Worm (Caenorhabditis elegans) whole organism, young adult: ENCODE data around the gene unc-22.

Experiments used
- B0336.3 ChIP-seq: fragments of 200-800 bp; sonication (Bioruptor generic); IDR thresholded peaks from 2 replicates; pipeline ENCODE4 v1.3.6; 2022; ENCODE audit warnings: missing genetic modification characterization, missing compliant biosample characterization
- F37B4.10 ChIP-seq: fragments of 200-800 bp; sonication (Bioruptor generic); IDR thresholded peaks from 2 replicates; pipeline ENCODE4 v1.3.6; 2022; ENCODE audit warnings: missing genetic modification characterization, missing compliant biosample characterization
- F57C9.4 ChIP-seq: sonication (generic microtip); optimal IDR thresholded peaks from 2 replicates; lab custom pipeline; 2017; ENCODE audit warnings: mild to moderate bottlenecking, missing genetic modification characterization, missing compliant biosample characterization
- ama-1 ChIP-seq, 3 experiments: fragments of 150-350 bp in 1 of 3; sonication (generic microtip) in 2 of 3; optimal IDR thresholded peaks; 2 replicates each; lab custom pipeline; 2014 to 2018; ENCODE audit warnings: missing biosample characterization in 2 of 3, missing genetic modification characterization in 2 of 3, missing genetic modification reagents in 2 of 3
- aptf-2 ChIP-seq: fragments of 200-800 bp; sonication (Bioruptor generic); conservative IDR thresholded peaks from 2 replicates; pipeline ENCODE4 v1.3.6; 2022; ENCODE audit warnings: missing genetic modification reagents, missing genetic modification characterization, missing compliant biosample characterization
- ceh-79 ChIP-seq: sonication (generic microtip); optimal IDR thresholded peaks from 2 replicates; lab custom pipeline; 2017; ENCODE audit warnings: mild to moderate bottlenecking, missing genetic modification characterization, missing compliant biosample characterization
- egrh-3 ChIP-seq: fragments of 200-800 bp; sonication (Bioruptor generic); IDR thresholded peaks from 2 replicates; pipeline ENCODE4 v1.3.6; 2022; ENCODE audit warnings: missing genetic modification reagents, missing genetic modification characterization, missing compliant biosample characterization
- lin-40 ChIP-seq: sonication (generic microtip); optimal IDR thresholded peaks from 2 replicates; lab custom pipeline; 2016; ENCODE audit warnings: missing genetic modification characterization, mild to moderate bottlenecking, missing compliant biosample characterization, missing genotype, missing genetic modification reagents
- nfya-2 ChIP-seq: fragments of 200-800 bp; sonication (Bioruptor generic); IDR thresholded peaks from 2 replicates; pipeline ENCODE4 v1.3.6; 2022; ENCODE audit warnings: missing genetic modification reagents, missing genetic modification characterization, missing compliant biosample characterization
- unc-130 ChIP-seq: sonication (generic microtip); optimal IDR thresholded peaks from 2 replicates; lab custom pipeline; 2016; ENCODE audit warnings: missing genetic modification reagents, missing genetic modification characterization, missing compliant biosample characterization

ce11 chrIV:11945621-11946020, 65.2 kb downstream of the unc-22 start, which contains the start of gene ZK829.3:
- TF ChIP-seq unc-130 (no peak), F57C9.4 (tag; lab: Kevin White, UChicago) (no peak), nfya-2 (no peak), F37B4.10 (GFP tag; lab: Robert Waterston, UW) (no peak), lin-40 (tag; lab: Kevin White, UChicago) (no peak), egrh-3 (GFP tag; lab: Robert Waterston, UW) (no peak), B0336.3 (GFP tag; lab: Robert Waterston, UW) (no peak), ceh-79 (tag; lab: Kevin White, UChicago) (no peak), aptf-2 (no peak), ama-1 (optimal IDR thresholded peaks at IDR 0.05; lab: Kevin White, UChicago) (no peak), ama-1 (GFP tag; optimal IDR thresholded peaks at IDR 0.05; lab: Kevin White, UChicago) (no peak)
